Fruit fly (Drosophila melanogaster): ENCODE data around the gene SrpRbeta.

SrpRbeta gene

dm6 chr3L:8765969-8766538 lies 46.0 kb upstream of the SrpRbeta start (continued):
- TF ChIP-seq Hr38 (GFP tag; optimal IDR thresholded peaks at IDR 0.05) (peak; percentile 39), CG11762 (GFP tag; optimal IDR thresholded peaks at IDR 0.05; ENCODE audit: insufficient read depth) (peak; percentile 97), CG31627 (GFP tag; optimal IDR thresholded peaks at IDR 0.05) (peak; percentile 99), esn (GFP tag; optimal IDR thresholded peaks at IDR 0.05) (peak; percentile 99), CG6163 (GFP tag; IDR thresholded peaks at IDR 0.05) (peak; percentile 94), net (GFP tag; optimal IDR thresholded peaks at IDR 0.05) (peak; percentile 97), CG11902 (GFP tag; optimal IDR thresholded peaks at IDR 0.05) (peak; percentile 98), CG1621 (tag; optimal IDR thresholded peaks at IDR 0.05) (peak; percentile 98), vri (GFP tag; optimal IDR thresholded peaks at IDR 0.05) (peak; percentile 94), salr (GFP tag; optimal IDR thresholded peaks at IDR 0.05) (peak; percentile 97 to 99), CG3919 (GFP tag; optimal IDR thresholded peaks at IDR 0.05) (peak; percentile 94), Blimp-1 (GFP tag; optimal IDR thresholded peaks at IDR 0.05) (peak; percentile 94)

- TF ChIP-seq net (GFP tag; optimal IDR thresholded peaks at IDR 0.05) (no peak), CG6163 (GFP tag; IDR thresholded peaks at IDR 0.05) (peak; percentile 96), CG10669 (GFP tag; optimal IDR thresholded peaks at IDR 0.05) (no peak), Ets96B (tag; optimal IDR thresholded peaks at IDR 0.05) (peak; percentile 45), Hr4 (GFP tag; optimal IDR thresholded peaks at IDR 0.05) (peak; percentile 81), dsx (GFP tag; optimal IDR thresholded peaks at IDR 0.05; ENCODE audit: poor library complexity, severe bottlenecking) (peak; percentile 100), Smox (GFP tag; optimal IDR thresholded peaks at IDR 0.05) (no peak), CG34406 (GFP tag; optimal IDR thresholded peaks at IDR 0.05) (no peak), achi (GFP tag; optimal IDR thresholded peaks at IDR 0.05) (peak; percentile 42), topi (GFP tag; optimal IDR thresholded peaks at IDR 0.05) (no peak), CG3919 (GFP tag; optimal IDR thresholded peaks at IDR 0.05) (no peak), Ets21C (GFP tag; optimal IDR thresholded peaks at IDR 0.05) (no peak), acj6 (GFP tag; optimal IDR thresholded peaks at IDR 0.05) (no peak), CG11294 (GFP tag; IDR thresholded peaks at IDR 0.05) (peak; percentile 91), ss (GFP tag; optimal IDR thresholded peaks at IDR 0.05) (no peak), CG6276 (GFP tag; optimal IDR thresholded peaks at IDR 0.05) (peak; percentile 55), Lpt (GFP tag; optimal IDR thresholded peaks at IDR 0.05) (peak; percentile 82), Sox14 (GFP tag; optimal IDR thresholded peaks at IDR 0.05) (no peak), CG4318 (GFP tag; optimal IDR thresholded peaks at IDR 0.05) (peak; percentile 9), CG31627 (GFP tag; optimal IDR thresholded peaks at IDR 0.05) (no peak), CG11902 (GFP tag; optimal IDR thresholded peaks at IDR 0.05) (no peak), CG8119 (GFP tag; IDR thresholded peaks at IDR 0.05) (peak; percentile 96), Gug (GFP tag; IDR thresholded peaks at IDR 0.05) (peak; percentile 93), salr (GFP tag; optimal IDR thresholded peaks at IDR 0.05) (peak in 1 of 2 experiments; percentile 20), Hr39 (GFP tag; optimal IDR thresholded peaks at IDR 0.05) (no peak), CG15336 (GFP tag; IDR thresholded peaks at IDR 0.05) (peak; percentile 98), spab (GFP tag; optimal IDR thresholded peaks at IDR 0.05) (no peak), eg (GFP tag; IDR thresholded peaks at IDR 0.05) (peak; percentile 97)
These were observed 45.5 kb upstream of the SrpRbeta start for dm6 chr3L:8765493-8765892.

- no peak for TF ChIP-seq Hr4 (GFP tag; optimal IDR thresholded peaks at IDR 0.05)
- no peak for TF ChIP-seq CG6276 (GFP tag; optimal IDR thresholded peaks at IDR 0.05)
- TF ChIP-seq CG8632 (GFP tag; optimal IDR thresholded peaks at IDR 0.05) = peak; percentile 16
- TF ChIP-seq fkh (GFP tag; optimal IDR thresholded peaks at IDR 0.05) = no peak
- TF ChIP-seq Eip78C (GFP tag) = peak; percentile 69
- TF ChIP-seq CG31627 (GFP tag; optimal IDR thresholded peaks at IDR 0.05) = peak; percentile 80
- TF ChIP-seq cyc (GFP tag; optimal IDR thresholded peaks at IDR 0.05) = peak; percentile 69
- TF ChIP-seq Blimp-1 (GFP tag; optimal IDR thresholded peaks at IDR 0.05) = no peak
- no peak for TF ChIP-seq Gug (GFP tag; IDR thresholded peaks at IDR 0.05)
- TF ChIP-seq acj6 (GFP tag; optimal IDR thresholded peaks at IDR 0.05) = peak; percentile 32
- no peak for TF ChIP-seq CG32006 (GFP tag; optimal IDR thresholded peaks at IDR 0.05)
- TF ChIP-seq dsx (GFP tag; optimal IDR thresholded peaks at IDR 0.05; ENCODE audit: poor library complexity, severe bottlenecking) = no peak
- peak; percentile 71 for TF ChIP-seq Sox102F (GFP tag; optimal IDR thresholded peaks at IDR 0.05)
- peak; percentile 50 for TF ChIP-seq Ets21C (GFP tag; optimal IDR thresholded peaks at IDR 0.05)
- no peak for TF ChIP-seq fd85E (GFP tag; optimal IDR thresholded peaks at IDR 0.05)
- no peak for TF ChIP-seq CG6163 (GFP tag; IDR thresholded peaks at IDR 0.05)
- TF ChIP-seq Met (GFP tag; optimal IDR thresholded peaks at IDR 0.05) = peak; percentile 77
- TF ChIP-seq ss (GFP tag; optimal IDR thresholded peaks at IDR 0.05) = no peak
- TF ChIP-seq fd59A (GFP tag; optimal IDR thresholded peaks at IDR 0.05) = no peak
- TF ChIP-seq CG3032 (tag; optimal IDR thresholded peaks at IDR 0.05) = no peak
- TF ChIP-seq topi (GFP tag; optimal IDR thresholded peaks at IDR 0.05) = peak; percentile 81
- TF ChIP-seq eg (GFP tag; IDR thresholded peaks at IDR 0.05) = no peak
- TF ChIP-seq lz (GFP tag; optimal IDR thresholded peaks at IDR 0.05) = peak; percentile 39
- no peak for TF ChIP-seq spab (GFP tag; optimal IDR thresholded peaks at IDR 0.05)
- TF ChIP-seq CG8119 (GFP tag; IDR thresholded peaks at IDR 0.05) = no peak
- no peak for TF ChIP-seq salr (GFP tag; optimal IDR thresholded peaks at IDR 0.05)
These were observed 43.8 kb upstream of the SrpRbeta start for dm6 chr3L:8763794-8764193.

Data from whole organism, prepupa.